Fruit fly (Drosophila melanogaster): ENCODE measurements around the gene CG34247.

Gene CG34247

DNA sequence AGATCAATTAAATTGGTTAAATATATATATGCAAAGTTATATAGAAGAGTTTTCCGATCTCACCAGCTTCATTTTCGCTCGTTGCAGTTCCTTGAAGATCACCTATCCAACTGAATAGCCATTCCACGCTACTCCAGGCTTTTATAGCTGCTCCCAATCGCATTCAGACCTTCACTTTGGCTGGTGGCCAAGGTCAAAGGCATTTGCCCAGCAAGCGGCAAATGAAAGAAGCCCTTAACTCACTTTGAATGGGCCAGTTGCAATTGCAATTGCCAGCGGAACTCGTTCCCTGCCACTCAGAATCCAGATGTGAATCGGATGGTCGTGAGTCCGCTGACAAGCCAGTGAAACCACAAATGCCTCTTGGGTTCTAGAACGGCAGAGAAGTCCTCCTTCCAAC, at the start of gene CG34247:
Gene CG34247, minus strand, starts transcription at position 101 of the 400 bp plus-strand sequence.
- TF ChIP-seq CTCF (optimal IDR thresholded peaks at IDR 0.05) = no peak
- TF ChIP-seq CG8478 (optimal IDR thresholded peaks at IDR 0.05) = no peak

DNA sequence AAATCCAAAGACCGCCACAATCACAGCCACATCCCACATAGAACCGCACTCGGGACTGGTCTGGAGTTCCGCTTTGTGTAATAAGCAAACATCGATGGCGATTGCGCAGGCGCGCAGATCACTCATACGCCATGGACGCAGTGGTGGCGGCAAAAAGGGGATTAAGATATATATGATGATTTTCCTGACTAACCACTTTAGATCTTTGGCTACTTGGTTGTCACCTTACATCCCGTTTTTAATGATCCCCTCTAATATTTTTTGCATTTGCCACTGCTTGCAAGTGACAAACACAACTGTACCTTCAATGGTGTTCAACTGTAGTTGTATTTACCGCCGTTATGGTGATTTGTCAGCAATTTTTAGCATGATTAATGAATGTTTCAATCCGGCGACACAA, 48.6 kb upstream of the CG34247 start:
- TF ChIP-seq CG8478 (optimal IDR thresholded peaks at IDR 0.05) (no peak), CTCF (optimal IDR thresholded peaks at IDR 0.05) (no peak)

DNA sequence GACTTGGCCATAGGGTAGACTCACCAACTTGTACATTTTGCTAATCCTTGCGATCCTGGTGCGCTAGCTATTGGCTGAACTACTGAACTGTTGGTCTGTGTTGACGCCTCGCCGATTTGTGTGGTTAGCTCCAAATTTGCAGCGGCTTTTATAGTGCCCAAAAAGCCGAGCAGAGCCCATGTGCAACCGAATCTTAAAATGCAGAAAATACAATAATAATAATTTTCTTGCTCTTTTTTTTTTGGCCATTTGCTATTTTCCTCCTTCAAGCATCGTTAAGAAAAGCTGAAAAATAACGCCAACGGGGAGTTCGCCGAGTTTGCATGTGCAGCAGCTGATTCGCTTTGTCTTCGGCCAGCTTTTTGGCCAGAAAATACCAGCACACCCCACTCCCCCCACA, 47.0 kb upstream of the CG34247 start, which contains the start of gene CG13042:
Gene CG13042, minus strand, starts transcription at position 101 of the 400 bp plus-strand sequence.
- TF ChIP-seq CG8478 (optimal IDR thresholded peaks at IDR 0.05) (no peak), CTCF (optimal IDR thresholded peaks at IDR 0.05) (no peak)

DNA sequence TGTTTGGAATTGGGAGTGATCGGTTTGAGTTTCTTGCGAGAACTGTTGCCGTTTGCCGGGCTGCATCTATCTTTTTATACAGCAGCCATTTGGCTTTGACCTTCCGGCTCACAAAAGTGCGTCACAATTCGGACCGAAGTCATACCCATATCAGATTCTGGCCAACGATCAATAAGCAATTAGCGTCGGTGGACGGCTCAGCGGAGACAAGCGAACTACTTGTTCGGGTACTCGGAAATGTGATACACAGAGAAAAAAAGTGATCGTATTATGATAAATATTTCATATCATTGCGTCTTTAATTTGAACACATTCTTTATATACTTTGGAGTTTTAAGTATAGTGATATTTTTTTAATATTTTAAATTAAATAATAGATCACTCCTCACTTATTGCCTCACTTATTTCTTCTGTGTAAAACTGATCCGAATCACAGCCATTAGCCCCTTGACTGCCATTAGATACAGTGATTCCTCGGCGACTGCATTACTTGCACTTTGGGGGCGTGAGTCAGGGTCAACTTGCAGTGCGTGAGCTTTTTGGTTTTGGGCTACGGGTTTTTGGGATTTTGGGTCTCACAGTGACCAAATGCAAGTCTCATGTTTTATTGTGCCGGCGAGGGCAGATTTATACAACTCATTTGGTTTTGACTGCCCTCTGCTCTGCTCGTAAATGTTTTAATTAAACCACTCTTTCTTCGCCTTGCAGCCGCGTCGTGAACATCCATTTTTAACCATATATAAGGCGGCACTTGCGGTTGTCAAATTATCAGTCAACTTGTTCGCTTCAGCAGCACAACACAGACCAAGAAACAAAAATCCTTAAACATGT, 44.6 kb upstream of the CG34247 start, which contains the start of the genes CG13043 and CG13063:
Gene CG13043, minus strand, starts transcription at position 51 of the 831 bp plus-strand sequence.
Gene CG13063, plus strand, starts transcription at position 781 of the 831 bp plus-strand sequence.
- no peak for TF ChIP-seq CTCF (optimal IDR thresholded peaks at IDR 0.05)
- TF ChIP-seq CG8478 (optimal IDR thresholded peaks at IDR 0.05) = no peak

DNA sequence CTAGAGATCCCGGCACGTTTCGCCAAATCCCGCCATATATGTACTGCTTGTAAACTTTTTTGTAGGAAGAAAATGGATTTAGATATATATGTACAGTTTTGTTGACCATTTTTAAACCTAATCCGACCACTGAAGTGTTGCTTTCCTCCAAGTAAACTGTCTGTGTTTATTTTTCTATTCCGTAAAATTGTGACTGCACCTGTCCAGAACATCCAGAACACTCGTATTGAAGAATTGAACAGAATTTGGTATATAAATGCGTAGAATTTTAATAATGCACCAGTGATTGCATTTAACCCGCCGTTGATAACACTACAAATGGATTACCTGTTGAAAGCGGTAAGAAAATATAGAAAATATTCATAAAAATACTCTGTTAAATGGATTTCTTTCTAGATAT, 42.6 kb upstream of the CG34247 start, which contains the start of gene CG43249:
Gene CG43249, plus strand, starts transcription at position 301 of the 400 bp plus-strand sequence.
- TF ChIP-seq CG8478 (optimal IDR thresholded peaks at IDR 0.05) (no peak), CTCF (optimal IDR thresholded peaks at IDR 0.05) (no peak)

DNA sequence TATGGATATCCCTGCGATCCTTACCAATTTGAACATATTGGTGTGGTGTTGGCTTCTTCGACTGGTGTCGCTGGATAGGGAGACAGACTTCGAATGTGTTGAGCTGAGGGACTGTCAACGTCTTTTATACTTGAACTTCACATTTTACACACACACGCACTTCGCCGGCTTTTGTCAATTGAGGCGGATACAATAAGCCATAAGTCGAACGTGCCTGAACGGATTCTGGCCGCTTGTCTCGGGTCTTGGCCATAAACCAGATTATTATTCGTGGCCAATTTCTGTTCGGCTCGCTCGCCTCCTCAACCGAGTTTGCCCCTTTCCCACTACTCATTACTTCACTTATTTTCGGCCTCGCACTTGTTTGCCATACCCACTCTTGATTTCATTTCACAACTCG, 41.7 kb upstream of the CG34247 start, which contains the start of gene CG13044:
Gene CG13044, minus strand, starts transcription at position 101 of the 400 bp plus-strand sequence.
- TF ChIP-seq CG8478 (optimal IDR thresholded peaks at IDR 0.05) (no peak), CTCF (optimal IDR thresholded peaks at IDR 0.05) (no peak)

DNA sequence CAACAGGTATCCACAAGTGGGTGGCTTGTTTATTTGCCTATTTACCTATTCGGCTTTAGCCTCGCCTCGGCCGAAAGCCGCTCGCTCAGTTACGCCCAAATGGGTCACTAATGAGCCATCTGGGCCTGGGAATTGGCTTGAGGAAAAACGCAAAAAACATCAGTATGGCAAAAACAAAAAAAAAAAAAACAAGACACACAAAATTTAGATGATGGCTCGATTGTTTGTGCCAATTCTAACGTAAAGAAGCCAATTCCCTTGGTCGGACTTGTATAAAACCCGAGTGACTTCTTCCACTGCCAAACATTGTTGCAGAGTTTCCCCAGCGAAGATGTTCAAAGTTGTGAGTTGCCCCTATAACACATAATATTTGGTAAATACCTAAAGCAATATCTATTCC, 39.7 kb upstream of the CG34247 start, which contains the start of gene CG4982:
Gene CG4982, plus strand, starts transcription at position 301 of the 400 bp plus-strand sequence.
- TF ChIP-seq CTCF (optimal IDR thresholded peaks at IDR 0.05) (no peak), CG8478 (optimal IDR thresholded peaks at IDR 0.05) (no peak)

DNA sequence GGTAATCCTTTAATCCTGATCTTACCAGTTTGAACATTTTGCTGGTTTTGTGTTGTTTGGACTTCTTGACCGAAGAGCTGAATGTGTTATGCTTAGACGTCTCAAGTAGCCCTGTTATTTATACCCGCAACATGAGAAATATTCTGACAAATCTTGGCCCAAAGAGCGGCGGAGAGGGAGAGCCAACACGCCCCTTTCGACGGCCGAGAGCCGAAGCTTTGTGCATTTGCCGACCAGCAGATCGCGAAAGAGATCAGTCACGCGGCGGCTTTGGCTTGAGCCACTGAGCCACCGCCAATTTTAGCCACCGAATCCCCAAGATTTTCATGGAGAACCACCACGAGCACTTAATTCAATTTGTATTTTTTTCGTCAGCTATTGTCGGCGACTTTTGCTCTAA, 34.0 kb upstream of the CG34247 start, which contains the start of gene CG4962:
Gene CG4962, minus strand, starts transcription at position 101 of the 400 bp plus-strand sequence.
- TF ChIP-seq CTCF (optimal IDR thresholded peaks at IDR 0.05) (no peak), CG8478 (optimal IDR thresholded peaks at IDR 0.05) (no peak)

DNA sequence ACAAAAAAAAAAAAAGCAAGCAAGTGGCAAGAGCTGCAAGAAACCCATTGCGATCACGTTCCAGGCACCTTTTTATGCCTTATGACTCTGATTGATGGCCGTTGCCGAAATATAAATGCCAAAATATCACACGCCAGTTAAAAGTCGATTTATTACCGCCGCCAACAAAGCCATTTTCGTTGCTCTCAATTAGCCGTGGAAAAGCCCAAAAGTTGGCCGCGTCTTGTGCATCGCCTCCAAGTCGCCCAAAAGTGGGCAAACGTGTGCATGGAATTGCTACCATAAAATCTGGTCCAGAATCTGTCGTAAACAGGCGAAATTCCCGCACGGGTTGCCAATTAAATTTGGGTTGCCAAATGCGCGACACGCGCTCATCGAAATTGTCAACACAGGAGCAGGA, 30.3 kb upstream of the CG34247 start:
- TF ChIP-seq CG8478 (optimal IDR thresholded peaks at IDR 0.05) = no peak
- no peak for TF ChIP-seq CTCF (optimal IDR thresholded peaks at IDR 0.05)

DNA sequence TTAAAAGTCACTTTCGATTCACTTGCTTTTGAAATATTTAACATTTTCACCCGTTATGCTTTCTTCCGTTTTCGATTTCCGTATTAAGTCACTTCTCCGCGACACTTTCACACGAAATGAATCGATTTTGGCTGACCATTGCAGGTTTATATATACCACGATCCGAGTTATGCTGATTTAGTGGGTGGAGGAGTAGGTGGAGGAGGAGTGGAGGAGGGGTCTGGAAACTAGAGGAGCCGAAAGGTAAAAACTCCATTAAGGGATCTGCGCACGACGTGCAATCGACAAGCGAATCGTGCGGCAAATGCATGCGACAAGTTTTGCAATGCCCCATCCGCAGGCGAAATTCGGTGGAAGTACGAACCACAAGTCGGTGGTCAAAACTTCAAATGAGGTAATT, 29.4 kb upstream of the CG34247 start, which contains the start of gene CG13045:
Gene CG13045, minus strand, starts transcription at position 101 of the 400 bp plus-strand sequence.
- TF ChIP-seq CG8478 (optimal IDR thresholded peaks at IDR 0.05) = no peak
- TF ChIP-seq CTCF (optimal IDR thresholded peaks at IDR 0.05) = no peak

DNA sequence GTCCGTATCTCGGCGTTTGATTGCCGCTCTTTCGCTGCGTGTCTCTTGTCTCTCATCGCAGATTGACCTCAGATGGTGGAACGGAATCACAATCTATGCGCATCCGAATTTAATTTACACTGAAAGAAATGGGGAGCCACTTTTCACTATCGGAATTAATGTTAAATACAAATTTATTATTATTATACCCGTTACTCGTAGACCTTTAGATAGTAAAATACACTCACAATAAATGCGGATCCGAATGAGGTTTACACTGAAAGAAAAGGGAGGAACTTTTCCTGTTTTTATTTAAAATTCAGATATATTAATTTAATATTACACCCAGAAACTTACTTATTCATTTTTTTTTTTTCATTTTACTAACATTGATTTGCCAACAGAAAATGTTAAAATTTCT, 27.7 kb upstream of the CG34247 start:
- TF ChIP-seq CG8478 (optimal IDR thresholded peaks at IDR 0.05) (no peak), CTCF (optimal IDR thresholded peaks at IDR 0.05) (no peak)

DNA sequence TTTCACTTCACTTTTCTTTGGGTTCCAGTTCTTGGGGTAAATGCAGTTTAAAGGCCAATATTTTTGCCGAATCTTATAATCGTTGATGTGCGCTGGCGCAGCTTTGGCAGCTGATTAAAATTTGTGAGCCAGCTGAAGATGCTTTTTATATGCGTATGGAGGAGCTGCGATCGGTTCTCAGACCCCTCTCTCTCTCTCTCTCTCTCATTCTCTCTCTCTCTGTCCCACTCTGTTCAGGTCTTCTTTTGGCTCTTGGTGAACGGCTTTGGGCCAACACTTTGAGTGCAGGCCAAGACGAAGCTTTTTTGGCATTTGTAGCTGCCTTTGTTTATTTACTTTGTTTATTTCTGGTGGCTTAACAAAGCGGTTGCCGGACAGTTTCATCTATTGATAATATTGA, 26.9 kb upstream of the CG34247 start, which contains the start of gene CG13046:
Gene CG13046, minus strand, starts transcription at position 101 of the 400 bp plus-strand sequence.
- TF ChIP-seq CG8478 (optimal IDR thresholded peaks at IDR 0.05) (no peak), CTCF (optimal IDR thresholded peaks at IDR 0.05) (no peak)

DNA sequence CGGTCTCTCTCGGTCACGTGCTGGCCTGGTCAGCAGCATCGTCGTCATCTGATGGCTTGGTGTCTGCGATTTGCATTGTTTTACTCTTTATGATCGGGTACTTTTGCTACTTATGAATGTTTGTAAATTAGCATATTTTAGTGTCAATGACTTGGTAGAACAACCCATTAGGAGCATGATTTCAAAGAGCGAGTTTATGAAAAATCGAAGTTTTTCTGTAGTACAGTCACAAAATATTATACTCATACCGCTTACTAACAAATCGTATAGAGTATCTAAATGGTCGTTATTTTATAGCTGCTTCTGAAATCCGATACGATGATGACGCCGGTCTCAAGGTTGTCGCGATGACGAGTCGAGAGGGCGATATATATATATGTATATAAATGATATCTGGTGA, 24.9 kb upstream of the CG34247 start:
- TF ChIP-seq CTCF (optimal IDR thresholded peaks at IDR 0.05) (no peak), CG8478 (optimal IDR thresholded peaks at IDR 0.05) (no peak)

DNA sequence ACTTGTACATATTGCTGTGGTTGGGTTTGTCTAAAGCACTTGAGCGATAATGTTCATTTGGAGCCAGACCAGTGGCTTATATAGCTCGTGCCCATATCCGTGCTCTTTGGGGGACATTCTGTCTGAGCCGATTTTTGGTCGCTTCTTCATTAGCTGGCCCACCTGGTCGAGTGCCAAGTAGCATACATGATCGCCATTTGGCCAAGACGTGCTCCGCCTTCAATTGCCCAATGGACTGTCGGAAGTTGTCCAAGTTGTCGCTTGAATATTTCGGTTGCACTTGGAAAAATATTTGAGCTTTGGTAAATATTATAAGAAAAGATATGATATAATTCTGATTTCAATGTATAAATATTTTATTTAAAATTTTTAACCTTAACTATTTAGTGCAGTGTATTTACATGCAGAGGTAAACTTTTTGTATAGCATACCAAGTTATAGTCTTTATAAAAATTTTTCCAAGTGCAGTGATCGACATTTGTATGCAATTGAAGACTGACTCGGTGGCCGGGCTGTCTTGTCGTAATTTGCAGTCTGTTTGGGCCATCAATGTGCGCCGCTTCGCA, 24.0 kb upstream of the CG34247 start, which contains the start of gene CG13047:
Gene CG13047, minus strand, starts transcription at position 51 of the 566 bp plus-strand sequence.
- no peak for TF ChIP-seq CTCF (optimal IDR thresholded peaks at IDR 0.05)
- no peak for TF ChIP-seq CG8478 (optimal IDR thresholded peaks at IDR 0.05)

DNA sequence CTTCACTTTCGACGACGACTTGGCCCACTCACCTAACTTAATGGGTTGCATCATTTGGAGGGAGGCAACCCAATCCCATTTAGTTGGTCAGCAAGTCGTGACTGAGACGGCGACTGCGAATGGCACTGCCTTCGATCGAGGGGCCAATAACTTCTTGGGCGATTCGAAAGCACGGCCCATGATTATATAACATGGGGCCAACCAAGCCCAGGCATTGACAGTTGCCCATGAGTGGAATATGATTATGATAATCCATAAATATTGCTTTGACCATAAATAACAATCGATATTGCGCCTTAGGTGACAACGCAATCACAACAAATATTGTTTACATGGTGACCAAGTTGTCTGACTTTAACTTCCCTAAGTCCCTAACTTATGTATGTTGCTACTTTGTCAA, 22.4 kb upstream of the CG34247 start, which contains the start of gene CG13048:
Gene CG13048, minus strand, starts transcription at position 101 of the 400 bp plus-strand sequence.
- TF ChIP-seq CTCF (optimal IDR thresholded peaks at IDR 0.05) (no peak), CG8478 (optimal IDR thresholded peaks at IDR 0.05) (no peak)

All from S2 (cell line).